Worm (Caenorhabditis elegans) whole organism, midembryonic: ENCODE data around the gene K08D8.3.

Experiments
- cog-1 ChIP-seq: sonication (generic microtip); optimal IDR thresholded peaks from 2 replicates; lab custom pipeline; 2016; ENCODE audit warnings: missing genetic modification characterization, missing compliant biosample characterization
- klf-2 ChIP-seq: fragments of 200-800 bp; sonication (Bioruptor generic); conservative IDR thresholded peaks from 2 replicates; pipeline ENCODE4 v1.3.6; 2022; ENCODE audit warnings: missing genetic modification reagents, missing genetic modification characterization, missing compliant biosample characterization
- med-1 ChIP-seq: sonication (generic microtip); optimal IDR thresholded peaks from 2 replicates; lab custom pipeline; 2017; ENCODE audit warnings: missing genetic modification characterization, mild to moderate bottlenecking, missing compliant biosample characterization, antibody characterized with exemption, missing genetic modification reagents; ENCODE audit not compliant: insufficient read depth
- ref-1 ChIP-seq: fragments of 200-800 bp; sonication (Bioruptor generic); conservative IDR thresholded peaks from 2 replicates; pipeline ENCODE4 v1.3.6; 2022; ENCODE audit warnings: missing genetic modification reagents, missing genetic modification characterization, missing compliant biosample characterization
- ztf-23 ChIP-seq: fragments of 200-800 bp; sonication (Bioruptor generic); IDR thresholded peaks from 2 replicates; pipeline ENCODE4 v1.3.6; 2022; ENCODE audit warnings: missing genetic modification reagents, missing genetic modification characterization, missing compliant biosample characterization

DNA sequence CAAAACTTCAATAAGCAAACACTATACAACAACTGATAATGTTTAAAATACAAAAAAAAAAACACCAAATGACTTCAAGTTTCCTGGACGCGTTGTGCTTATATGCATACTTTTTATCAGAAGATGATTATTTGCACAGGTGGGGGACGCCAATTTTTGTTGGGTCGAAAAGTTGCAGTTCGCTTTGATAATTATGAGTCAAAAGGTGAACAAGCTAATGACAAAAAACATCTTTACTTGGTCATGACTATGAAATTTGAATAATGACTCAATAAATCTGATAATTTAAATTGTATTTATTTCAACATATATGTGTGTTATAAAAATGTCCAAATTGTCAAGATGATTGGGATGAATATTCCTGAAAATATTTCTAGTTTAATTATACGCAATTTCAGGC, 23.3 kb downstream of the K08D8.3 start, which contains the start of gene ZK896.4:
- no peak for TF ChIP-seq klf-2 (GFP tag; lab: Robert Waterston, UW)
- no peak for TF ChIP-seq ref-1 (GFP tag; lab: Robert Waterston, UW)
- TF ChIP-seq cog-1: no peak
- TF ChIP-seq ztf-23 (GFP tag; lab: Robert Waterston, UW): no peak
- TF ChIP-seq med-1 (GFP tag; lab: Kevin White, UChicago): no peak
